Fruit fly (Drosophila melanogaster): ENCODE measurements around the gene RpL34a.

dm6 chr3R:26099238-26099637 lies 40.2 kb upstream of the RpL34a start:
- TF ChIP-seq Stat92E (GFP tag; optimal IDR thresholded peaks at IDR 0.05) (no peak), Doc2 (GFP tag; IDR thresholded peaks at IDR 0.05) (no peak), Max (GFP tag; optimal IDR thresholded peaks at IDR 0.05) (no peak), CG4360 (GFP tag; IDR thresholded peaks at IDR 0.05) (no peak), MESR4 (GFP tag; optimal IDR thresholded peaks at IDR 0.05) (no peak), CG17186 (GFP tag; optimal IDR thresholded peaks at IDR 0.05) (no peak), D (optimal IDR thresholded peaks at IDR 0.05) (peak; percentile 54), D (GFP tag; optimal IDR thresholded peaks at IDR 0.05) (no peak), Trl (optimal IDR thresholded peaks at IDR 0.05) (peak in 1 of 2 experiments; percentile 22), Trl (GFP tag; optimal IDR thresholded peaks at IDR 0.05) (no peak), CG14441 (GFP tag; IDR thresholded peaks at IDR 0.05) (no peak), Elba2 (GFP tag; optimal IDR thresholded peaks at IDR 0.05) (no peak), bbx (GFP tag; IDR thresholded peaks at IDR 0.05; ENCODE audit: partially characterized antibody) (no peak)
